Worm (Caenorhabditis elegans) whole organism, mixed stage, embryonic: ENCODE measurements around the gene C05D10.4.

Experiments used
- ceh-83 ChIP-seq: fragments of 200-800 bp; sonication (Bioruptor generic); optimal IDR thresholded peaks from 2 replicates; lab custom pipeline; 2018; ENCODE audit warnings: mild to moderate bottlenecking, missing genetic modification characterization, missing compliant biosample characterization
- elt-3 ChIP-seq: fragments of 150-350 bp; optimal IDR thresholded peaks from 2 replicates; lab custom pipeline; 2014; ENCODE audit warnings: missing biosample characterization, missing genetic modification characterization
- lin-13 ChIP-seq: fragments of 150-350 bp; optimal IDR thresholded peaks from 2 replicates; lab custom pipeline; 2014; ENCODE audit warnings: missing biosample characterization, missing genetic modification characterization
- lin-32 ChIP-seq: fragments of 200-800 bp; sonication (Bioruptor generic); optimal IDR thresholded peaks from 2 replicates; lab custom pipeline; 2018; ENCODE audit warnings: mild to moderate bottlenecking, missing genetic modification characterization, missing compliant biosample characterization
- lsy-2 ChIP-seq: fragments of 150-350 bp; optimal IDR thresholded peaks from 2 replicates; lab custom pipeline; 2014; ENCODE audit warnings: missing biosample characterization, missing genetic modification characterization
- mep-1 ChIP-seq: fragments of 150-350 bp; optimal IDR thresholded peaks from 2 replicates; lab custom pipeline; 2017; ENCODE audit warnings: missing biosample characterization, missing genetic modification reagents, missing genetic modification characterization, inconsistent platforms
- nhr-12 ChIP-seq: fragments of 150-350 bp; optimal IDR thresholded peaks from 2 replicates; lab custom pipeline; 2014; ENCODE audit warnings: missing biosample characterization, missing genetic modification characterization
- nhr-237 ChIP-seq: fragments of 150-350 bp; optimal IDR thresholded peaks from 2 replicates; lab custom pipeline; 2014; ENCODE audit warnings: missing biosample characterization, missing genetic modification characterization
- nhr-28 ChIP-seq: fragments of 150-350 bp; optimal IDR thresholded peaks from 2 replicates; lab custom pipeline; 2014; ENCODE audit warnings: missing biosample characterization, missing genetic modification characterization
- pha-4 ChIP-seq: fragments of 150-350 bp; optimal IDR thresholded peaks from 2 replicates; lab custom pipeline; 2018; ENCODE audit warnings: missing biosample characterization, missing genetic modification reagents, missing genetic modification characterization
- unc-120 ChIP-seq: sonication (generic microtip); optimal IDR thresholded peaks from 2 replicates; lab custom pipeline; 2017; ENCODE audit warnings: missing genetic modification characterization, missing compliant biosample characterization; ENCODE audit not compliant: poor library complexity, severe bottlenecking
- unc-39 ChIP-seq: fragments of 150-350 bp; optimal IDR thresholded peaks from 2 replicates; lab custom pipeline; 2014; ENCODE audit warnings: missing biosample characterization, missing genetic modification characterization
- unc-62 ChIP-seq: fragments of 150-350 bp; optimal IDR thresholded peaks from 2 replicates; lab custom pipeline; 2014; ENCODE audit warnings: missing biosample characterization, missing genetic modification reagents, missing genetic modification characterization
- ztf-11 ChIP-seq: fragments of 150-350 bp; optimal IDR thresholded peaks from 2 replicates; lab custom pipeline; 2014; ENCODE audit warnings: missing biosample characterization, missing genetic modification characterization

ce11 chrIII:6073673-6074331, 28.9 kb downstream of the C05D10.4 start:
- TF ChIP-seq nhr-237 (tag; lab: Kevin White, UChicago) (peak; percentile 4), ceh-83 (GFP tag; lab: Kevin White, UChicago) (no peak), unc-120 (no peak), pha-4 (tag; lab: Kevin White, UChicago) (no peak), lin-32 (GFP tag; lab: Kevin White, UChicago) (no peak), mep-1 (tag; lab: Kevin White, UChicago) (no peak), lin-13 (tag; lab: Kevin White, UChicago) (no peak), unc-39 (no peak), lsy-2 (tag; lab: Kevin White, UChicago) (no peak), nhr-28 (no peak), elt-3 (no peak), ztf-11 (tag; lab: Kevin White, UChicago) (no peak), unc-62 (GFP tag; lab: Kevin White, UChicago) (no peak), nhr-12 (no peak)
